Worm (Caenorhabditis elegans) whole organism, mixed stage, embryonic: ENCODE data around the gene clec-9.

Source experiments
- blmp-1 ChIP-seq: fragments of 150-350 bp; optimal IDR thresholded peaks from 2 replicates; lab custom pipeline; 2014; ENCODE audit warnings: missing biosample characterization, missing genetic modification characterization
- elt-3 ChIP-seq: fragments of 150-350 bp; optimal IDR thresholded peaks from 2 replicates; lab custom pipeline; 2014; ENCODE audit warnings: missing biosample characterization, missing genetic modification characterization
- nhr-12 ChIP-seq: fragments of 150-350 bp; optimal IDR thresholded peaks from 2 replicates; lab custom pipeline; 2014; ENCODE audit warnings: missing biosample characterization, missing genetic modification characterization
- nhr-237 ChIP-seq: fragments of 150-350 bp; optimal IDR thresholded peaks from 2 replicates; lab custom pipeline; 2014; ENCODE audit warnings: missing biosample characterization, missing genetic modification characterization
- sem-2 ChIP-seq: fragments of 200-800 bp; sonication (Bioruptor generic); optimal IDR thresholded peaks from 2 replicates; lab custom pipeline; 2018; ENCODE audit warnings: mild to moderate bottlenecking, missing genetic modification characterization, missing compliant biosample characterization
- snpc-4 ChIP-seq: fragments of 150-350 bp; optimal IDR thresholded peaks from 2 replicates; lab custom pipeline; 2014; ENCODE audit warnings: missing biosample characterization, missing genetic modification characterization
- sptf-1 ChIP-seq: sonication (generic microtip); optimal IDR thresholded peaks from 2 replicates; lab custom pipeline; 2017; ENCODE audit warnings: mild to moderate bottlenecking, missing genetic modification characterization, moderate library complexity, missing compliant biosample characterization
- unc-39 ChIP-seq: fragments of 150-350 bp; optimal IDR thresholded peaks from 2 replicates; lab custom pipeline; 2014; ENCODE audit warnings: missing biosample characterization, missing genetic modification characterization
- unc-62 ChIP-seq: fragments of 150-350 bp; optimal IDR thresholded peaks from 2 replicates; lab custom pipeline; 2014; ENCODE audit warnings: missing biosample characterization, missing genetic modification reagents, missing genetic modification characterization

- TF ChIP-seq unc-62 (GFP tag; lab: Kevin White, UChicago), result no peak
- no peak for TF ChIP-seq sptf-1
- no peak for TF ChIP-seq sem-2 (GFP tag; lab: Kevin White, UChicago)
- TF ChIP-seq unc-39, result no peak
- TF ChIP-seq blmp-1 (tag; lab: Kevin White, UChicago), result no peak
- no peak for TF ChIP-seq nhr-12 (tag; lab: Kevin White, UChicago)
- TF ChIP-seq elt-3 (tag; lab: Kevin White, UChicago), result no peak
- TF ChIP-seq nhr-237 (tag; lab: Kevin White, UChicago), result no peak
- TF ChIP-seq snpc-4 (tag; lab: Kevin White, UChicago), result no peak
Measured at ce11 chrV:16746231-16746990, 40.0 kb upstream of the clec-9 start, which contains the start of gene gyg-2.
